Worm (Caenorhabditis elegans) whole organism, late embryonic: ENCODE results near the gene C40C9.3.

Experiments used
- C08G9.2 ChIP-seq: sonication (generic microtip); optimal IDR thresholded peaks from 2 replicates; lab custom pipeline; 2016; ENCODE audit warnings: mild to moderate bottlenecking, missing genetic modification characterization, moderate library complexity, missing compliant biosample characterization
- C38D4.7 ChIP-seq: fragments of 200-800 bp; sonication (Bioruptor generic); optimal IDR thresholded peaks from 2 replicates; lab custom pipeline; 2018; ENCODE audit warnings: mild to moderate bottlenecking, missing genetic modification characterization, moderate library complexity, missing compliant biosample characterization
- K09A11.1 ChIP-seq: sonication (generic microtip); optimal IDR thresholded peaks from 2 replicates; lab custom pipeline; 2017; ENCODE audit warnings: antibody characterized with exemption, mild to moderate bottlenecking, missing genetic modification characterization, missing compliant biosample characterization; ENCODE audit not compliant: insufficient read depth
- T23F11.4 ChIP-seq: fragments of 200-800 bp; sonication (Bioruptor generic); optimal IDR thresholded peaks from 2 replicates; lab custom pipeline; 2018; ENCODE audit warnings: mild to moderate bottlenecking, missing genetic modification characterization, missing compliant biosample characterization
- ama-1 ChIP-seq: fragments of 150-350 bp; optimal IDR thresholded peaks from 2 replicates; lab custom pipeline; 2014
- ceh-14 ChIP-seq: sonication (generic microtip); optimal IDR thresholded peaks from 2 replicates; lab custom pipeline; 2016; ENCODE audit warnings: missing genotype, missing genetic modification characterization, missing compliant biosample characterization
- ceh-18 ChIP-seq: sonication (generic microtip); optimal IDR thresholded peaks from 2 replicates; lab custom pipeline; 2016; ENCODE audit warnings: missing genetic modification characterization, missing compliant biosample characterization
- ceh-19 ChIP-seq: fragments of 200-800 bp; sonication (Bioruptor generic); optimal IDR thresholded peaks from 2 replicates; lab custom pipeline; 2018; ENCODE audit warnings: mild to moderate bottlenecking, missing genetic modification characterization, missing compliant biosample characterization
- ceh-22 ChIP-seq: sonication (generic microtip); optimal IDR thresholded peaks from 2 replicates; lab custom pipeline; 2017; ENCODE audit warnings: missing biosample characterization, missing genetic modification characterization
- ceh-24 ChIP-seq: sonication (generic microtip); optimal IDR thresholded peaks from 2 replicates; lab custom pipeline; 2016; ENCODE audit warnings: mild to moderate bottlenecking, missing genetic modification characterization, missing compliant biosample characterization
- ceh-31 ChIP-seq: sonication (generic microtip); optimal IDR thresholded peaks from 2 replicates; lab custom pipeline; 2016; ENCODE audit warnings: missing genetic modification characterization, missing compliant biosample characterization
- ceh-45 ChIP-seq: fragments of 200-800 bp; sonication (Bioruptor generic); IDR thresholded peaks from 2 replicates; pipeline ENCODE4 v1.3.6; 2022; ENCODE audit warnings: missing genetic modification reagents, missing genetic modification characterization, missing compliant biosample characterization
- ceh-6 ChIP-seq: fragments of 200-800 bp; sonication (Bioruptor generic); optimal IDR thresholded peaks from 2 replicates; lab custom pipeline; 2018; ENCODE audit warnings: mild to moderate bottlenecking, missing genetic modification characterization, missing compliant biosample characterization
- che-1 ChIP-seq: sonication (generic microtip); optimal IDR thresholded peaks from 2 replicates; lab custom pipeline; 2016; ENCODE audit warnings: mild to moderate bottlenecking, missing genetic modification characterization, missing compliant biosample characterization
- dmd-4 ChIP-seq: sonication (generic microtip); optimal IDR thresholded peaks from 2 replicates; lab custom pipeline; 2016; ENCODE audit warnings: borderline replicate concordance, missing genetic modification characterization, missing compliant biosample characterization
- dve-1 ChIP-seq: sonication (generic microtip); optimal IDR thresholded peaks from 2 replicates; lab custom pipeline; 2017; ENCODE audit warnings: antibody characterized with exemption, mild to moderate bottlenecking, missing genetic modification characterization, missing compliant biosample characterization
- elt-2 ChIP-seq: sonication (generic microtip); optimal IDR thresholded peaks from 2 replicates; lab custom pipeline; 2016; ENCODE audit warnings: missing genetic modification reagents, missing genetic modification characterization, missing compliant biosample characterization
- elt-4 ChIP-seq: sonication (generic microtip); optimal IDR thresholded peaks from 2 replicates; lab custom pipeline; 2016; ENCODE audit warnings: missing genetic modification characterization, missing compliant biosample characterization
- eyg-1 ChIP-seq: sonication (generic microtip); optimal IDR thresholded peaks from 2 replicates; lab custom pipeline; 2016; ENCODE audit warnings: missing genotype, missing genetic modification characterization, missing compliant biosample characterization
- gmeb-2 ChIP-seq: sonication (generic microtip); optimal IDR thresholded peaks from 2 replicates; lab custom pipeline; 2016; ENCODE audit warnings: missing genetic modification characterization, inconsistent platforms, missing compliant biosample characterization
- hlh-13 ChIP-seq: fragments of 200-800 bp; sonication (Bioruptor generic); optimal IDR thresholded peaks from 2 replicates; lab custom pipeline; 2018; ENCODE audit warnings: mild to moderate bottlenecking, missing genetic modification characterization, missing compliant biosample characterization
- hlh-30 ChIP-seq: sonication (generic microtip); optimal IDR thresholded peaks from 2 replicates; lab custom pipeline; 2017; ENCODE audit warnings: antibody characterized with exemption, missing genetic modification characterization, missing compliant biosample characterization; ENCODE audit not compliant: insufficient read depth
- hlh-6 ChIP-seq: sonication (generic microtip); optimal IDR thresholded peaks from 2 replicates; lab custom pipeline; 2016; ENCODE audit warnings: missing genotype, missing genetic modification characterization, missing compliant biosample characterization
- hlh-8 ChIP-seq: sonication (generic microtip); optimal IDR thresholded peaks from 2 replicates; lab custom pipeline; 2016; ENCODE audit warnings: missing genotype, missing genetic modification characterization, missing compliant biosample characterization
- lin-11 ChIP-seq: fragments of 200-800 bp; sonication (Bioruptor generic); optimal IDR thresholded peaks from 2 replicates; lab custom pipeline; 2018; ENCODE audit warnings: mild to moderate bottlenecking, missing genetic modification characterization, missing compliant biosample characterization
- madf-2 ChIP-seq: sonication (generic microtip); optimal IDR thresholded peaks from 2 replicates; lab custom pipeline; 2017; ENCODE audit warnings: missing genetic modification characterization, missing compliant biosample characterization
- nhr-11 ChIP-seq: fragments of 150-350 bp; optimal IDR thresholded peaks from 2 replicates; lab custom pipeline; 2014; ENCODE audit warnings: missing biosample characterization, missing genetic modification characterization
- odd-2 ChIP-seq: sonication (generic microtip); optimal IDR thresholded peaks from 2 replicates; lab custom pipeline; 2017; ENCODE audit warnings: antibody characterized with exemption, mild to moderate bottlenecking, missing genetic modification characterization, missing compliant biosample characterization
- pag-3 ChIP-seq: sonication (generic microtip); optimal IDR thresholded peaks from 2 replicates; lab custom pipeline; 2016; ENCODE audit warnings: missing compliant biosample characterization, missing genetic modification characterization, borderline replicate concordance
- pat-9 ChIP-seq: fragments of 200-800 bp; sonication (Bioruptor generic); optimal IDR thresholded peaks from 2 replicates; lab custom pipeline; 2018; ENCODE audit warnings: mild to moderate bottlenecking, missing genetic modification characterization, moderate library complexity, missing compliant biosample characterization
- pax-1 ChIP-seq: fragments of 150-350 bp; optimal IDR thresholded peaks from 2 replicates; lab custom pipeline; 2014; ENCODE audit warnings: missing biosample characterization, missing genetic modification characterization
- pha-2 ChIP-seq: sonication (generic microtip); optimal IDR thresholded peaks from 2 replicates; lab custom pipeline; 2017; ENCODE audit warnings: mild to moderate bottlenecking, missing genetic modification characterization, missing compliant biosample characterization
- ref-2 ChIP-seq: sonication (generic microtip); optimal IDR thresholded peaks from 2 replicates; lab custom pipeline; 2016; ENCODE audit warnings: missing genetic modification characterization, missing compliant biosample characterization
- rnt-1 ChIP-seq: sonication (generic microtip); optimal IDR thresholded peaks from 2 replicates; lab custom pipeline; 2016; ENCODE audit warnings: missing genetic modification characterization, missing compliant biosample characterization
- sdc-2 ChIP-seq: sonication (generic microtip); optimal IDR thresholded peaks from 2 replicates; lab custom pipeline; 2016; ENCODE audit warnings: missing genotype, missing genetic modification characterization, missing compliant biosample characterization
- sox-2 ChIP-seq: fragments of 200-800 bp; sonication (Bioruptor generic); IDR thresholded peaks from 2 replicates; pipeline ENCODE4 v1.3.6; 2022; ENCODE audit warnings: missing genetic modification reagents, missing genetic modification characterization, missing compliant biosample characterization
- sox-4 ChIP-seq: sonication (generic microtip); optimal IDR thresholded peaks from 2 replicates; lab custom pipeline; 2017; ENCODE audit warnings: mild to moderate bottlenecking, missing genetic modification characterization, inconsistent platforms, missing compliant biosample characterization
- tbx-2 ChIP-seq: sonication (generic microtip); optimal IDR thresholded peaks from 2 replicates; lab custom pipeline; 2016; ENCODE audit warnings: missing genetic modification characterization, missing compliant biosample characterization
- tbx-7 ChIP-seq: sonication (generic microtip); optimal IDR thresholded peaks from 2 replicates; lab custom pipeline; 2016; ENCODE audit warnings: missing genotype, missing genetic modification characterization, missing compliant biosample characterization
- ttx-3 ChIP-seq: sonication (generic microtip); optimal IDR thresholded peaks from 2 replicates; lab custom pipeline; 2016; ENCODE audit warnings: missing genetic modification reagents, missing genetic modification characterization, missing compliant biosample characterization
- ztf-16 ChIP-seq: sonication (generic microtip); optimal IDR thresholded peaks from 2 replicates; lab custom pipeline; 2017; ENCODE audit warnings: missing genetic modification characterization, missing compliant biosample characterization

Gene C40C9.3

ce11 chrX:13638351-13638958, 8.9 kb upstream of the C40C9.3 start:
- no peak for TF ChIP-seq dmd-4 (tag; lab: Kevin White, UChicago)
- peak; percentile 3 for TF ChIP-seq rnt-1 (tag; lab: Kevin White, UChicago)
- TF ChIP-seq hlh-6 (tag; lab: Kevin White, UChicago), result no peak
- TF ChIP-seq ceh-31, result no peak
- peak; percentile 43 for TF ChIP-seq ceh-18 (tag; lab: Kevin White, UChicago)

ce11 chrX:13639577-13639976, 7.8 kb upstream of the C40C9.3 start, which contains the start of gene twk-20:
Gene twk-20, plus strand, starts transcription at chrX:13639877.
- no peak for TF ChIP-seq sdc-2

- TF ChIP-seq ttx-3, result no peak
- TF ChIP-seq K09A11.1 (tag; lab: Kevin White, UChicago), result no peak
- TF ChIP-seq elt-2 (tag; lab: Kevin White, UChicago), result no peak
- no peak for TF ChIP-seq ceh-24 (tag; lab: Kevin White, UChicago)
- no peak for TF ChIP-seq sox-2 (GFP tag; lab: Robert Waterston, UW)
- no peak for TF ChIP-seq ceh-22
- TF ChIP-seq elt-4 (tag; lab: Kevin White, UChicago), result no peak
- no peak for TF ChIP-seq ceh-6 (GFP tag; lab: Kevin White, UChicago)
- TF ChIP-seq pag-3, result no peak
- TF ChIP-seq eyg-1 (tag; lab: Kevin White, UChicago), result no peak
Measured at ce11 chrX:13644884-13645283, 2.5 kb upstream of the C40C9.3 start.

ce11 chrX:13646798-13647197, 607 bp upstream of the C40C9.3 start, which contains the start of gene acr-9:
Gene acr-9, minus strand, starts transcription at chrX:13646898.
- TF ChIP-seq madf-2, result no peak
- TF ChIP-seq pat-9 (tag; lab: Kevin White, UChicago), result no peak
- TF ChIP-seq gmeb-2 (tag; lab: Kevin White, UChicago), result no peak

ce11 chrX:13650799-13651198, 3.4 kb downstream of the C40C9.3 start, which contains the start of gene C40C9.4:
Gene C40C9.4, plus strand, starts transcription at chrX:13651099.
- TF ChIP-seq ceh-18 (tag; lab: Kevin White, UChicago) (no peak), pax-1 (tag; lab: Kevin White, UChicago) (no peak), C08G9.2 (tag; lab: Kevin White, UChicago) (no peak), dmd-4 (tag; lab: Kevin White, UChicago) (no peak), T23F11.4 (GFP tag; lab: Kevin White, UChicago) (no peak), eyg-1 (tag; lab: Kevin White, UChicago) (no peak), dve-1 (tag; lab: Kevin White, UChicago) (no peak), ceh-14 (tag; lab: Kevin White, UChicago) (no peak)

- TF ChIP-seq T23F11.4 (GFP tag; lab: Kevin White, UChicago) (no peak), sox-4 (tag; lab: Kevin White, UChicago) (peak; percentile 26), ceh-19 (GFP tag; lab: Kevin White, UChicago) (no peak), che-1 (peak; percentile 47), C38D4.7 (GFP tag; lab: Kevin White, UChicago) (peak; percentile 21), C08G9.2 (tag; lab: Kevin White, UChicago) (no peak), dmd-4 (tag; lab: Kevin White, UChicago) (no peak), sdc-2 (peak; percentile 54), tbx-2 (tag; lab: Kevin White, UChicago) (peak; percentile 43), lin-11 (peak; percentile 25), hlh-30 (tag; lab: Kevin White, UChicago) (no peak), hlh-13 (GFP tag; lab: Kevin White, UChicago) (peak; percentile 41), ceh-45 (GFP tag; lab: Robert Waterston, UW) (no peak), hlh-6 (tag; lab: Kevin White, UChicago) (peak; percentile 63), odd-2 (tag; lab: Kevin White, UChicago) (peak; percentile 26), tbx-7 (tag; lab: Kevin White, UChicago) (no peak), ztf-16 (tag; lab: Kevin White, UChicago) (peak; percentile 36), pha-2 (peak; percentile 14), hlh-8 (tag; lab: Kevin White, UChicago) (no peak), elt-2 (tag; lab: Kevin White, UChicago) (peak; percentile 53), nhr-11 (tag; lab: Kevin White, UChicago) (no peak), ttx-3 (no peak), ama-1 (lab: Kevin White, UChicago) (no peak), ref-2 (tag; lab: Kevin White, UChicago) (no peak), ceh-22 (no peak)
Measured at ce11 chrX:13653573-13653972, 6.2 kb downstream of the C40C9.3 start.
